Worm (Caenorhabditis elegans): ENCODE measurements around the gene nspd-5.

- no peak for TF ChIP-seq ets-4 (GFP tag; optimal IDR thresholded peaks at IDR 0.05)
- no peak for TF ChIP-seq F23B12.7 (tag; optimal IDR thresholded peaks at IDR 0.05; ENCODE audit: insufficient read depth)
- no peak for TF ChIP-seq pha-4 (tag; optimal IDR thresholded peaks at IDR 0.05)
- TF ChIP-seq chd-7 (tag; optimal IDR thresholded peaks at IDR 0.05) = no peak
- TF ChIP-seq F55B11.4 (tag; optimal IDR thresholded peaks at IDR 0.05; ENCODE audit: borderline replicate concordance, insufficient read depth) = no peak
- no peak for TF ChIP-seq athp-1 (tag; optimal IDR thresholded peaks at IDR 0.05)
- no peak for TF ChIP-seq hrde-1 (tag; optimal IDR thresholded peaks at IDR 0.05; ENCODE audit: borderline replicate concordance)
- TF ChIP-seq efl-1 (GFP tag; optimal IDR thresholded peaks at IDR 0.05) = no peak
- TF ChIP-seq zim-3 (tag; optimal IDR thresholded peaks at IDR 0.05) = no peak
Observed at ce11 chrII:4905883-4906282, 45.7 kb upstream of the nspd-5 start.
